Fruit fly (Drosophila melanogaster): ENCODE results near the gene Gcat.

DNA sequence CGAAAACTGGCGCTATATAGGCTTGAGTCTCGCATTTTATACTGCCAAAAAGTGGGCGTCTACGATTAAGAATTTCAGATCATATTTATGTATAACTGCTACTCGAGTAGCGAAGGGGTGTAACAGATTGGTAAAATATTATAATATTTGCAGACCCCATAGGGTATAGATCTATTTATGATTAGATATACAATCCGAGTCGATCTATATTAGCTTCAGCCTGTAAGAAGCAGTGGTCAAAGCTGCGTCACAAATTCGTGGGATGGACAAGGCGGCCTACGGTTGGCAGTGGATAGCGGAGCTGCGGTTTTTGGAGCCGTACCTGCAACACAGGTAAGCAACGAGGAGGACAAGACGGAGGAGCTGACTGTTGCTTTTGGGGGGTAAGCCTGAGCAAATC lies 14.0 kb upstream of the Gcat start, which contains the start of gene Cubn2:
- TF ChIP-seq Abd-B (GFP tag; optimal IDR thresholded peaks at IDR 0.05) (no peak), N (GFP tag; optimal IDR thresholded peaks at IDR 0.05) (no peak), Hr83 (GFP tag; optimal IDR thresholded peaks at IDR 0.05; ENCODE audit: poor library complexity, severe bottlenecking) (no peak), Hr78 (GFP tag; optimal IDR thresholded peaks at IDR 0.05) (no peak), HLH106 (tag; optimal IDR thresholded peaks at IDR 0.05) (no peak), CG32264 (GFP tag; optimal IDR thresholded peaks at IDR 0.05) (no peak), usp (GFP tag; optimal IDR thresholded peaks at IDR 0.05) (no peak), dsf (GFP tag; optimal IDR thresholded peaks at IDR 0.05; ENCODE audit: borderline replicate concordance) (no peak), pan (optimal IDR thresholded peaks at IDR 0.05) (no peak), psq (GFP tag; optimal IDR thresholded peaks at IDR 0.05) (no peak), brk (GFP tag; optimal IDR thresholded peaks at IDR 0.05) (no peak), fru (GFP tag; optimal IDR thresholded peaks at IDR 0.05) (no peak), Mio (GFP tag; optimal IDR thresholded peaks at IDR 0.05) (no peak), Rel (GFP tag; optimal IDR thresholded peaks at IDR 0.05) (no peak), Rel (tag; optimal IDR thresholded peaks at IDR 0.05) (no peak)

Data from whole organism, wandering third instar larva.